Worm (Caenorhabditis elegans): ENCODE results near the gene mig-21.

Gene mig-21

DNA sequence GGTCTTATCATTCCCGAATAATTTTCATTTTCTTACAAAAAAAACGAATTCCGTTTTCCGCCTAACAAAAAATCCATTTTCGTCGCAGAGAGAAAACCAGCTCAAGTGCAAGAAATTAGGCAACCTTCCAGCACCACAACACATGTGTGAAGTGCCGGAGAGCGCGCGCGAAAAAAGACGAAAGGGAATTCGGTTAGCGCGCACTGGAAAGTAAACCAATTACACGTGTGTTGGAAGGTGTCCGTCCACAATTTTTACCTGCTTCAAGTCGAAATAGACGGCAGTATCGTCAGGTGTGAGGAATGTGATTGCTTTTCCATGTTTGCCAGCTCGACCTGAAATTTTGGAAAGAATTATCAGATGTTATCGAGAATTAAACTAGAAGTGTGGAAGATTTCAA lies 43.5 kb downstream of the mig-21 start:
- TF ChIP-seq nhr-85 (tag) (no peak), blmp-1 (tag; optimal IDR thresholded peaks at IDR 0.05) (peak; percentile 22)

ce11 chrIII:5834053-5834452 lies 44.1 kb downstream of the mig-21 start, which contains the start of gene R12B2.6:
R12B2.6 (minus strand) TSS chrIII:5834153.
- no peak for TF ChIP-seq lin-39 (tag; optimal IDR thresholded peaks at IDR 0.05)

- TF ChIP-seq lsy-2 (tag; optimal IDR thresholded peaks at IDR 0.05) (no peak), ceh-82 (tag; optimal IDR thresholded peaks at IDR 0.05) (no peak), grh-1 (GFP tag; IDR thresholded peaks at IDR 0.05) (no peak), unc-86 (tag; optimal IDR thresholded peaks at IDR 0.05) (no peak), mdl-1 (tag; optimal IDR thresholded peaks at IDR 0.05) (no peak), alr-1 (tag; optimal IDR thresholded peaks at IDR 0.05; ENCODE audit: borderline replicate concordance) (no peak), lin-13 (GFP tag; optimal IDR thresholded peaks at IDR 0.05) (no peak), zag-1 (tag; optimal IDR thresholded peaks at IDR 0.05) (no peak)
Measured at ce11 chrIII:5833376-5833775, 44.8 kb downstream of the mig-21 start, which contains the start of the genes R12B2.13 and mdt-15. R12B2.13 (minus strand) TSS chrIII:5833476. mdt-15 (minus strand) TSS chrIII:5833751.

DNA sequence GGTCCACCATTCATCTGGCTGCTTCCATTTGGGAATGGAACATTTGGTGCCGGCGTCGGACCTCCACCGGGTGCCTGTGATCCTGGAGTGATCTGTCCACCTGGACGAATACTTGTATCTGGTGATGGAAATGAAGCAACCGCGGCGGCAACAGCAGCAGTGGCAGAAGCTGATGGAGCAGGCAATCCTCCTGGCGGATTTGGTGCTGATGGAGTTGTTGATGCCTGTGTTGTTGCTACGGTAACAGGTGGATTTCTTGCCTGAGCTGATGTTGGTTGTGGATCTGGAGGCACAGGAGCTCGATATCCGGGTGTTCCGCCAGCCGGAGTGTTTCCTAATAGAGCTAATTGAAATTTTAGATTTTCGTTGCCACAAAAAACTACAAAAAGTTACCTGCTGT lies 45.7 kb downstream of the mig-21 start:
- TF ChIP-seq efl-1 (optimal IDR thresholded peaks at IDR 0.05) (no peak), efl-1 (GFP tag; optimal IDR thresholded peaks at IDR 0.05 in 1 of 2) (peak in 1 of 2 experiments; percentile 75), C04F5.9 (tag; optimal IDR thresholded peaks at IDR 0.05) (no peak)

- no peak for TF ChIP-seq tlp-1 (tag; optimal IDR thresholded peaks at IDR 0.05)
- no peak for TF ChIP-seq ets-5 (GFP tag; IDR thresholded peaks at IDR 0.05)
- TF ChIP-seq nhr-28 (tag; optimal IDR thresholded peaks at IDR 0.05): no peak
- no peak for TF ChIP-seq fos-1 (tag; optimal IDR thresholded peaks at IDR 0.05)
- no peak for TF ChIP-seq mef-2 (tag; optimal IDR thresholded peaks at IDR 0.05)
- no peak for TF ChIP-seq ceh-82 (tag; optimal IDR thresholded peaks at IDR 0.05)
- no peak for TF ChIP-seq blmp-1 (tag; optimal IDR thresholded peaks at IDR 0.05)
- no peak for TF ChIP-seq dsc-1 (tag; optimal IDR thresholded peaks at IDR 0.05)
- no peak for TF ChIP-seq unc-98 (GFP tag; IDR thresholded peaks at IDR 0.05)
- no peak for TF ChIP-seq C34B4.2 (tag; optimal IDR thresholded peaks at IDR 0.05)
- TF ChIP-seq nhr-19 (GFP tag; conservative IDR thresholded peaks at IDR 0.05): no peak
- no peak for TF ChIP-seq unc-86 (tag; optimal IDR thresholded peaks at IDR 0.05)
- TF ChIP-seq lin-14 (GFP tag; optimal IDR thresholded peaks at IDR 0.05): no peak
- no peak for TF ChIP-seq dpl-1 (GFP tag; optimal IDR thresholded peaks at IDR 0.05)
- no peak for TF ChIP-seq C16A3.4 (tag; optimal IDR thresholded peaks at IDR 0.05)
- no peak for TF ChIP-seq fkh-4 (tag; optimal IDR thresholded peaks at IDR 0.05; ENCODE audit: borderline replicate concordance)
- no peak for TF ChIP-seq nhr-85 (tag)
Measured at ce11 chrIII:5828065-5828464, 50.1 kb downstream of the mig-21 start.
